Worm (Caenorhabditis elegans): Measurements from ENCODE around the gene tbc-2.
"Not testable (repeated sequence)": the region's sequence is repeated elsewhere in the genome, so short reads cannot be mapped to it uniquely, and the experiment has no call there.

Gene tbc-2

DNA sequence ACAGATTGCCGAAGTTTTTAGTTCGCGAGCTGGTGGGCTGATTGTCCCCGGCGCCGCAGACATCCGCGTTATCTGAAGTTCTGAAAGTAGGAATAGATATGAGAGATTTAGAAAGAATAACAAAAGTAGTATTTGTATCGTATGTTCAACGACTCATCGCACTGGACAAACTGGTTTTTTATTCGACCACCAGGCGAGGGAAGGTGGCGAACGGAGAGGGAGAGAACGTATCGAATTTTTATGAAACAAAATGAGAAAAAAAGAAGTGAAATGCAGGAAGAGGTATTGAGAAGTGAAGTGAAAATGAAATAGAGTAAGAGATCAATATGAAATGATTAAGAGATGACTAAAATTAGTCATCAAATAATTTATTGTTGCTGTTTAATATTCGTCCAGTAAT is at the start of gene tbc-2:
Gene tbc-2 (minus strand): TSS at position 80 of the 400 bp plus-strand sequence.
- no peak for TF ChIP-seq odd-2 (tag; optimal IDR thresholded peaks at IDR 0.05)
- TF ChIP-seq lim-6 (tag; optimal IDR thresholded peaks at IDR 0.05), result no peak
- no peak for TF ChIP-seq tbx-2 (tag; optimal IDR thresholded peaks at IDR 0.05)
- no peak for TF ChIP-seq C08G9.2 (tag; optimal IDR thresholded peaks at IDR 0.05)
- TF ChIP-seq T23F11.4 (GFP tag; optimal IDR thresholded peaks at IDR 0.05), result no peak
- TF ChIP-seq ztf-16 (tag; optimal IDR thresholded peaks at IDR 0.05), result no peak
- no peak for TF ChIP-seq pqm-1 (tag; optimal IDR thresholded peaks at IDR 0.05)
- TF ChIP-seq ceh-9 (tag; optimal IDR thresholded peaks at IDR 0.05), result no peak
- TF ChIP-seq zip-5 (tag; optimal IDR thresholded peaks at IDR 0.05), result no peak
- no peak for TF ChIP-seq sox-2 (GFP tag; IDR thresholded peaks at IDR 0.05)
- no peak for TF ChIP-seq gmeb-2 (tag; optimal IDR thresholded peaks at IDR 0.05)
- no peak for TF ChIP-seq rnt-1 (tag; optimal IDR thresholded peaks at IDR 0.05)

DNA sequence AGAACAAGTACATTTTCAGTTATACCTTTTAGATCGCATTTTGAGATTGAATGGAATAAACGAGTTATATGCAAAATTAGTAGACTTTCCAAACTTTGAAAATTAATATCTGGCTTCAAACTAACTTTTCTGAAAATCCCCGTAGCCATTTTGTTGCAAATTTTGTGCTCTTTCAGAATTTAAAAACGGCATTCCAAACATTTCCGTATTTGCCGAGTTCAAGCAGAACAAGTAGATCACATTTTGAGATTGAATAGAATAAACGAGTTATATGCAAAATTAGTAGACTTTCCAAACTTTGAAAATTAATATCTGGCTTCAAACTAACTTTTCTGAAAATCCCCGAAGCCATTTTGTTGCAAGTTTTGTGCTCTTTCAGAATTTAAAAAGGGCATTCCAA is 49.3 kb upstream of the tbc-2 start, which contains the start of gene F55C12.2:
Gene F55C12.2 (plus strand): TSS at position 301 of the 400 bp plus-strand sequence.
- TF ChIP-seq fkh-6, nhr-232, ceh-48 (tag; optimal IDR thresholded peaks at IDR 0.05): not testable (repeated sequence)

DNA sequence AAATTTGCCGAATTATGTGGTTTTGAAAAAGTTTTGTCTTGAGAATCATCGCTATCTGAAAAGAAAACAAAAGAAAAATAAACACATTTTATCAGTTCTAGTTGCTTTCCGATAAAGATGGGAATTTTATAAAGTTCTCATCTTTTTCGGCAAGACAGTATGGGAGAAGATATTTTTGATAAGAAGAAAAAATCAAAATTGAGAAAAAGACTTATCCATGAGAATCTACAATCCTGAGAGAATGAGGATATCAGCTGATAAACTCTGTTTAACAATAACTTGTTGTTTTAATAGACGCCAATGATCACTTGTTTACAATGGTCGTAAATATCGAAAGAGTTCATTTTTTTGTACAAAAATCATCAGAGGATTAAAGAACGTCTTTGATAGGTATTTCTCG is 48.8 kb upstream of the tbc-2 start, which contains the start of gene F55C12.6:
Gene F55C12.6 (minus strand): TSS at position 101 of the 400 bp plus-strand sequence.
- TF ChIP-seq ztf-16 (tag; optimal IDR thresholded peaks at IDR 0.05) (no peak), pqm-1 (tag; optimal IDR thresholded peaks at IDR 0.05) (no peak), C38D4.7 (GFP tag; optimal IDR thresholded peaks at IDR 0.05) (no peak), hlh-30 (tag; optimal IDR thresholded peaks at IDR 0.05; ENCODE audit: insufficient read depth) (no peak), unc-86 (tag; optimal IDR thresholded peaks at IDR 0.05) (no peak), ceh-31 (tag; optimal IDR thresholded peaks at IDR 0.05) (no peak), K02D7.2 (tag; optimal IDR thresholded peaks at IDR 0.05) (no peak), ceh-14 (tag; optimal IDR thresholded peaks at IDR 0.05) (no peak), unc-42 (tag; optimal IDR thresholded peaks at IDR 0.05) (no peak)

DNA sequence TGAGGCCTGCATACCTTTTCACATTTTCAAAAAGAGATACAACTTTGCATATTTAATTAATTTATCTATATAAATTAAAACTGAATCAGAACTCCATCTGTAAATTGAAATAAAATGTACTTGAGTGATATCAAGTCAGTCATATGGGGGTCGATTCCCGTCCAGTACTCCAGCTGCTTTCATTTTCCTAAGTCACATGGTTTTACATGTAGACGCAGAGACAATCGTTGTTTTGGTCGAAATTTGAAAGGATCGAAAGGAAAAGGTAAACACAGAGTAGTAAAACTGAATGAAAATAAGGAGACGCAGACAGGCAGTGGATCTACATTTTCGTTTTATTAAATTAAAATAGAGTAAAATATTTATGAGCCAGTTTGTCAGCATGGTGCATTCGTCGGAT is 46.9 kb upstream of the tbc-2 start:
- TF ChIP-seq fkh-10 (GFP tag; optimal IDR thresholded peaks at IDR 0.05) (no peak), hlh-30 (tag; optimal IDR thresholded peaks at IDR 0.05; ENCODE audit: insufficient read depth) (peak; percentile 77)

DNA sequence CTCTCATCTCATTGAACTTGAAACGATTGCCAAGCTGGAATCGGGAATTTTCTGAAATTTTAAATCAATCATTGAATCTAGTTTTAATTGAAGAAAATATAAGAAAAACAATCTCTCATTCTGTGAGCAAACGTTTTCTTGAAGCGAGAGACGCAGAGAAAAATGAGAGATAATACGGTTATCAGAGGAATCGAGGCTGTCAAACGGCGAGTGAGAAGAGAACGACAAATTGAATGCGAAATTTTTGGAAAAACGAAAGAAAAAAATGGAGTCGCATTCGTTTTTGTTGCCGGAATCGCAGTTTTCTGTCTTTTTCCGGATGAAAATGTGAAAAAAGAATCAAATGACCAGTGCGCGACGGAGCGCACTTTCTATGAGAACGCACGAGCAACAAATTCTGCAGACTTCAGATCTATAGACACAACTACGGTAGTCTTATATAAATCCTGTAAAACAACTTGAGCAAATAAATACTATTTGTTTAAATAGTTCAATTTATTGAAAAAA is 46.4 kb upstream of the tbc-2 start, which contains the start of gene tex-2:
Gene tex-2 (minus strand): TSS at position 51 of the 507 bp plus-strand sequence.
- TF ChIP-seq ceh-22 (tag; optimal IDR thresholded peaks at IDR 0.05) (no peak), unc-55 (GFP tag; optimal IDR thresholded peaks at IDR 0.05) (no peak), elt-2 (tag; optimal IDR thresholded peaks at IDR 0.05) (peak; percentile 70), C08G9.2 (tag; optimal IDR thresholded peaks at IDR 0.05) (peak; percentile 31), K09A11.1 (tag; optimal IDR thresholded peaks at IDR 0.05; ENCODE audit: insufficient read depth) (no peak), ets-4 (tag; optimal IDR thresholded peaks at IDR 0.05) (no peak), ceh-14 (tag; optimal IDR thresholded peaks at IDR 0.05) (no peak), odd-2 (tag; optimal IDR thresholded peaks at IDR 0.05) (no peak), ama-1 (optimal IDR thresholded peaks at IDR 0.05) (no peak), tbx-7 (tag; optimal IDR thresholded peaks at IDR 0.05) (no peak), ceh-31 (tag; optimal IDR thresholded peaks at IDR 0.05) (peak; percentile 60), unc-86 (tag; optimal IDR thresholded peaks at IDR 0.05) (no peak), dmd-4 (tag; optimal IDR thresholded peaks at IDR 0.05; ENCODE audit: borderline replicate concordance) (no peak), ztf-16 (tag; optimal IDR thresholded peaks at IDR 0.05) (peak; percentile 39), ceh-6 (GFP tag; optimal IDR thresholded peaks at IDR 0.05) (no peak), pha-4 (tag; optimal IDR thresholded peaks at IDR 0.05) (no peak), madf-2 (tag; optimal IDR thresholded peaks at IDR 0.05) (no peak), K02D7.2 (tag; optimal IDR thresholded peaks at IDR 0.05) (no peak), hlh-6 (tag; optimal IDR thresholded peaks at IDR 0.05) (no peak), pros-1 (tag; optimal IDR thresholded peaks at IDR 0.05) (no peak), mec-3 (tag; optimal IDR thresholded peaks at IDR 0.05; ENCODE audit: borderline replicate concordance) (no peak), eyg-1 (tag; optimal IDR thresholded peaks at IDR 0.05) (no peak), elt-4 (tag; optimal IDR thresholded peaks at IDR 0.05) (no peak), ceh-48 (tag; optimal IDR thresholded peaks at IDR 0.05) (no peak), nhr-11 (tag; optimal IDR thresholded peaks at IDR 0.05) (no peak), tbx-2 (tag; optimal IDR thresholded peaks at IDR 0.05) (peak; percentile 47), fkh-10 (GFP tag; optimal IDR thresholded peaks at IDR 0.05) (no peak), ceh-9 (tag; optimal IDR thresholded peaks at IDR 0.05) (no peak), ceh-24 (tag; optimal IDR thresholded peaks at IDR 0.05) (no peak), sox-4 (tag; optimal IDR thresholded peaks at IDR 0.05) (no peak), ceh-19 (GFP tag; optimal IDR thresholded peaks at IDR 0.05) (no peak), ref-2 (tag; optimal IDR thresholded peaks at IDR 0.05) (no peak)
